Fruit fly (Drosophila melanogaster) whole organism, embryonic: ENCODE data around the gene CG3123.

Experiments
- Asciz ChIP-seq: fragments of 200-800 bp; sonication (Bioruptor generic); optimal IDR thresholded peaks from 2 replicates; lab custom pipeline; 2017; ENCODE audit warnings: missing biosample characterization, mild to moderate bottlenecking, missing genetic modification characterization, missing genetic modification reagents
- Bdp1 ChIP-seq: fragments of 200-800 bp; sonication (Bioruptor generic); optimal IDR thresholded peaks from 3 replicates; lab custom pipeline; 2016; ENCODE audit warnings: missing biosample characterization, missing genetic modification characterization
- CG11560 ChIP-seq: fragments of 200-800 bp; sonication (Bioruptor generic); IDR thresholded peaks from 3 replicates; pipeline ENCODE4 v1.3.6; 2022; ENCODE audit warnings: missing biosample characterization, missing genetic modification characterization
- CG1233 ChIP-seq: fragments of 200-800 bp; sonication (Bioruptor generic); optimal IDR thresholded peaks from 4 replicates; lab custom pipeline; 2018; ENCODE audit warnings: missing biosample characterization, mild to moderate bottlenecking, missing genetic modification characterization
- CG12391 ChIP-seq: fragments of 200-800 bp; sonication (Bioruptor generic); optimal IDR thresholded peaks from 3 replicates; lab custom pipeline; 2018; ENCODE audit warnings: missing biosample characterization, mild to moderate bottlenecking, missing genetic modification characterization, moderate library complexity
- CG13624 ChIP-seq: fragments of 200-800 bp; sonication (Bioruptor generic); optimal IDR thresholded peaks from 2 replicates; lab custom pipeline; 2016; ENCODE audit warnings: missing biosample characterization, missing genetic modification characterization
- CG16863 ChIP-seq: fragments of 200-800 bp; sonication (Bioruptor generic); optimal IDR thresholded peaks from 3 replicates; lab custom pipeline; 2016; ENCODE audit warnings: missing biosample characterization, missing genetic modification characterization
- CG17359 ChIP-seq: fragments of 200-800 bp; sonication (Bioruptor generic); optimal IDR thresholded peaks from 3 replicates; lab custom pipeline; 2018; ENCODE audit warnings: missing biosample characterization, mild to moderate bottlenecking, missing genetic modification characterization, moderate library complexity
- CG17612 ChIP-seq: fragments of 200-800 bp; sonication (Bioruptor generic); IDR thresholded peaks from 2 replicates; pipeline ENCODE4 v1.3.6; 2022; ENCODE audit warnings: missing biosample characterization, missing genetic modification characterization
- CG18262 ChIP-seq: fragments of 200-800 bp; optimal IDR thresholded peaks from 3 replicates; lab custom pipeline; 2019; ENCODE audit warnings: missing biosample characterization, mild to moderate bottlenecking, missing genetic modification characterization, moderate library complexity
- CG2712 ChIP-seq: fragments of 200-800 bp; optimal IDR thresholded peaks from 3 replicates; lab custom pipeline; 2019; ENCODE audit warnings: missing biosample characterization, mild to moderate bottlenecking, missing genetic modification characterization, moderate library complexity
- CG30020 ChIP-seq: fragments of 200-800 bp; optimal IDR thresholded peaks from 2 replicates; lab custom pipeline; 2019; ENCODE audit warnings: missing biosample characterization, mild to moderate bottlenecking, missing genetic modification characterization, moderate library complexity
- CG31441 ChIP-seq: fragments of 200-800 bp; sonication (Bioruptor generic); IDR thresholded peaks from 2 replicates; pipeline ENCODE4 v1.3.6; 2022; ENCODE audit warnings: missing biosample characterization, missing genetic modification characterization
- CG32532 ChIP-seq: fragments of 200-800 bp; sonication (Bioruptor generic); IDR thresholded peaks from 2 replicates; pipeline ENCODE4 v1.3.6; 2022; ENCODE audit warnings: missing biosample characterization, missing genetic modification characterization
- CG4360 ChIP-seq: fragments of 200-800 bp; sonication (Bioruptor generic); IDR thresholded peaks from 2 replicates; pipeline ENCODE4 v1.3.6; 2022; ENCODE audit warnings: missing biosample characterization, missing genetic modification characterization
- CG8359 ChIP-seq: fragments of 200-800 bp; sonication (Bioruptor generic); optimal IDR thresholded peaks from 2 replicates; lab custom pipeline; 2017; ENCODE audit warnings: missing biosample characterization, mild to moderate bottlenecking, missing genetic modification characterization, borderline replicate concordance
- CG8765 ChIP-seq: fragments of 200-800 bp; sonication (Bioruptor generic); IDR thresholded peaks from 2 replicates; pipeline ENCODE4 v1.3.6; 2022; ENCODE audit warnings: missing biosample characterization, missing genetic modification characterization
- Chrac-16 ChIP-seq: fragments of 200-800 bp; sonication (Bioruptor generic); optimal IDR thresholded peaks from 3 replicates; lab custom pipeline; 2016; ENCODE audit warnings: missing biosample characterization, missing genetic modification characterization
- CkIIα-i1 ChIP-seq: fragments of 200-800 bp; sonication (Bioruptor generic); IDR thresholded peaks from 2 replicates; pipeline ENCODE4 v1.3.6; 2022; ENCODE audit warnings: missing biosample characterization, missing genetic modification characterization
- D19B ChIP-seq: fragments of 200-800 bp; sonication (Bioruptor generic); optimal IDR thresholded peaks from 2 replicates; lab custom pipeline; 2017; ENCODE audit warnings: missing biosample characterization, mild to moderate bottlenecking, missing genetic modification characterization
- Dp ChIP-seq: fragments of 200-800 bp; sonication (Bioruptor generic); optimal IDR thresholded peaks from 2 replicates; lab custom pipeline; 2018; ENCODE audit warnings: missing biosample characterization, mild to moderate bottlenecking, missing genetic modification characterization, moderate library complexity
- Dref ChIP-seq: fragments of 200-800 bp; sonication (Bioruptor generic); IDR thresholded peaks from 2 replicates; pipeline ENCODE4 v1.3.6; 2022; ENCODE audit warnings: missing biosample characterization, missing genetic modification characterization
- Drgx ChIP-seq: fragments of 200-800 bp; sonication (Bioruptor generic); IDR thresholded peaks from 2 replicates; pipeline ENCODE4 v1.3.6; 2022; ENCODE audit warnings: missing biosample characterization, missing genetic modification characterization
- HLH3B ChIP-seq: fragments of 200-800 bp; sonication (Bioruptor generic); IDR thresholded peaks from 2 replicates; pipeline ENCODE4 v1.3.6; 2022; ENCODE audit warnings: missing biosample characterization, missing genetic modification characterization
- HmgZ ChIP-seq: fragments of 200-800 bp; sonication (Bioruptor generic); optimal IDR thresholded peaks from 2 replicates; lab custom pipeline; 2018; ENCODE audit warnings: missing biosample characterization, mild to moderate bottlenecking, missing genetic modification characterization
- MESR4 ChIP-seq: fragments of 200-800 bp; sonication (Bioruptor generic); optimal IDR thresholded peaks from 2 replicates; lab custom pipeline; 2018; ENCODE audit warnings: missing biosample characterization, mild to moderate bottlenecking, missing genetic modification characterization, moderate library complexity
- Mad ChIP-seq: fragments of 200-800 bp; sonication (Bioruptor generic); optimal IDR thresholded peaks from 2 replicates; lab custom pipeline; 2016; ENCODE audit warnings: missing biosample characterization, missing genetic modification characterization
- NK7.1 ChIP-seq: fragments of 200-800 bp; sonication (Bioruptor generic); optimal IDR thresholded peaks from 3 replicates; lab custom pipeline; 2016; ENCODE audit warnings: missing biosample characterization, missing genetic modification characterization
- Optix ChIP-seq: fragments of 200-800 bp; sonication (Bioruptor generic); IDR thresholded peaks from 3 replicates; pipeline ENCODE4 v1.3.6; 2022; ENCODE audit warnings: missing biosample characterization, missing genetic modification characterization
- Xbp1 ChIP-seq: fragments of 200-800 bp; sonication (Bioruptor generic); optimal IDR thresholded peaks from 3 replicates; lab custom pipeline; 2016; ENCODE audit warnings: missing biosample characterization, mild to moderate bottlenecking, missing genetic modification characterization
- bigmax ChIP-seq: fragments of 200-800 bp; sonication (Bioruptor generic); optimal IDR thresholded peaks from 2 replicates; lab custom pipeline; 2018; ENCODE audit warnings: missing biosample characterization, mild to moderate bottlenecking, missing genetic modification characterization
- bowl ChIP-seq: fragments of 200-800 bp; sonication (Bioruptor generic); IDR thresholded peaks from 2 replicates; pipeline ENCODE4 v1.3.6; 2022; ENCODE audit warnings: missing biosample characterization, missing genetic modification characterization
- cad ChIP-seq: fragments of >200 bp; optimal IDR thresholded peaks from 2 replicates; lab custom pipeline; 2017; ENCODE audit warnings: missing biosample characterization, missing genetic modification characterization
- cas ChIP-seq: fragments of 200-800 bp; sonication (Bioruptor generic); IDR thresholded peaks from 2 replicates; pipeline ENCODE4 v1.3.6; 2022; ENCODE audit warnings: missing biosample characterization, missing genetic modification characterization
- chif ChIP-seq, 2 experiments: fragments of 200-800 bp; sonication (Bioruptor generic); optimal IDR thresholded peaks; 3 replicates each; lab custom pipeline; 2016; ENCODE audit warnings: missing biosample characterization in 2 of 2, missing genetic modification characterization in 2 of 2
- chinmo ChIP-seq: fragments of 200-800 bp; sonication (Bioruptor generic); IDR thresholded peaks from 4 replicates; pipeline ENCODE4 v1.3.6; 2022; ENCODE audit warnings: missing biosample characterization, missing genetic modification characterization; ENCODE audit not compliant: partially characterized antibody
- crc ChIP-seq: fragments of 200-800 bp; sonication (Bioruptor generic); optimal IDR thresholded peaks from 2 replicates; lab custom pipeline; 2016; ENCODE audit warnings: missing biosample characterization, missing genetic modification characterization
- crol ChIP-seq: fragments of 200-800 bp; sonication (Bioruptor generic); IDR thresholded peaks from 2 replicates; pipeline ENCODE4 v1.3.6; 2022; ENCODE audit warnings: missing biosample characterization, missing genetic modification characterization
- crp ChIP-seq, 2 experiments: fragments of 200-800 bp; sonication (Bioruptor generic); optimal IDR thresholded peaks; 2 replicates in 1 of 2; 3 replicates in 1 of 2; lab custom pipeline; 2017; ENCODE audit warnings: missing biosample characterization in 2 of 2, missing genetic modification characterization in 2 of 2, mild to moderate bottlenecking in 1 of 2, moderate library complexity in 1 of 2
- dati ChIP-seq: fragments of 200-800 bp; sonication (Bioruptor generic); IDR thresholded peaks from 2 replicates; pipeline ENCODE4 v1.3.6; 2022; ENCODE audit warnings: missing biosample characterization, missing genetic modification characterization
- eyg ChIP-seq: fragments of 200-800 bp; sonication (Bioruptor generic); optimal IDR thresholded peaks from 3 replicates; lab custom pipeline; 2016; ENCODE audit warnings: missing biosample characterization, missing genetic modification characterization
- gt ChIP-seq: fragments of 200-800 bp; sonication (Bioruptor generic); IDR thresholded peaks from 2 replicates; pipeline ENCODE4 v1.3.6; 2022; ENCODE audit warnings: missing biosample characterization, missing genetic modification characterization
- jigr1 ChIP-seq: fragments of 200-800 bp; sonication (Bioruptor generic); IDR thresholded peaks from 3 replicates; pipeline ENCODE4 v1.3.6; 2022; ENCODE audit warnings: missing biosample characterization, missing genetic modification characterization
- lilli ChIP-seq: fragments of 200-800 bp; sonication (Bioruptor generic); optimal IDR thresholded peaks from 3 replicates; lab custom pipeline; 2016; ENCODE audit warnings: missing biosample characterization, missing genetic modification characterization
- pb ChIP-seq: fragments of 200-800 bp; sonication (Bioruptor generic); optimal IDR thresholded peaks from 3 replicates; lab custom pipeline; 2016; ENCODE audit warnings: missing biosample characterization, missing genetic modification characterization
- sim ChIP-seq: fragments of 200-800 bp; sonication (Bioruptor generic); IDR thresholded peaks from 2 replicates; pipeline ENCODE4 v1.3.6; 2022; ENCODE audit warnings: missing biosample characterization, missing genetic modification characterization
- slou ChIP-seq: fragments of 200-800 bp; sonication (Bioruptor generic); optimal IDR thresholded peaks from 3 replicates; lab custom pipeline; 2016; ENCODE audit warnings: missing biosample characterization, missing genetic modification characterization
- sr ChIP-seq: fragments of 200-800 bp; sonication (Bioruptor generic); IDR thresholded peaks from 3 replicates; pipeline ENCODE4 v1.3.6; 2022; ENCODE audit warnings: missing biosample characterization, missing genetic modification characterization
- sug ChIP-seq: fragments of 200-800 bp; optimal IDR thresholded peaks from 2 replicates; lab custom pipeline; 2019; ENCODE audit warnings: missing biosample characterization, mild to moderate bottlenecking, missing genetic modification characterization, moderate library complexity
- tin ChIP-seq: fragments of 200-800 bp; sonication (Bioruptor generic); optimal IDR thresholded peaks from 3 replicates; lab custom pipeline; 2016; ENCODE audit warnings: missing biosample characterization, missing genetic modification characterization
- usp ChIP-seq: fragments of >200 bp; optimal IDR thresholded peaks from 2 replicates; lab custom pipeline; 2017; ENCODE audit warnings: missing biosample characterization, missing genetic modification characterization

The CG3123 gene

dm6 chr2L:2874542-2875194 is 49.4 kb upstream of the CG3123 start, which contains the start of gene CG8814 (continued):
- TF ChIP-seq HLH3B (GFP tag; lab: Robert Waterston, UW) (peak; percentile 32; the same call in 1 of the 2 replicates), sim (GFP tag; lab: Robert Waterston, UW) (no peak), jigr1 (GFP tag; lab: Robert Waterston, UW) (peak; percentile 65; the same call in 2 of the 3 replicates), CkIIα-i1 (GFP tag; lab: Robert Waterston, UW) (no peak), CG8359 (no peak), usp (no peak), eyg (GFP tag; lab: Kevin White, UChicago) (no peak), crp (GFP tag; optimal IDR thresholded peaks at IDR 0.05; lab: Kevin White, UChicago) (peak in 1 of 2 experiments; percentile 39), Mad (GFP tag; lab: Kevin White, UChicago) (peak; percentile 39), bigmax (GFP tag; lab: Kevin White, UChicago) (no peak), gt (GFP tag; lab: Robert Waterston, UW) (no peak), Bdp1 (no peak), cas (GFP tag; lab: Robert Waterston, UW) (peak; percentile 49; the same call in 1 of the 2 replicates), Chrac-16 (peak; percentile 57), crc (GFP tag; lab: Kevin White, UChicago) (no peak), slou (GFP tag; lab: Kevin White, UChicago) (peak; percentile 68), chif (GFP tag; optimal IDR thresholded peaks at IDR 0.05; lab: Kevin White, UChicago) (peak; percentile 12 to 27), CG1233 (GFP tag; lab: Kevin White, UChicago) (peak; percentile 43), sug (tag; lab: Kevin White, UChicago) (peak; percentile 83), Optix (GFP tag; lab: Robert Waterston, UW) (no peak), pb (GFP tag; lab: Kevin White, UChicago) (no peak), CG17359 (tag; lab: Kevin White, UChicago) (peak; percentile 11), CG2712 (peak; percentile 75), dati (GFP tag; lab: Robert Waterston, UW) (no peak), MESR4 (GFP tag; lab: Kevin White, UChicago) (peak; percentile 61), HmgZ (tag; lab: Kevin White, UChicago) (no peak), NK7.1 (no peak), Drgx (GFP tag; lab: Robert Waterston, UW) (peak; percentile 53), CG31441 (GFP tag; lab: Robert Waterston, UW) (peak; percentile 75; the same call in 1 of the 2 replicates), bowl (no peak), Xbp1 (peak; percentile 75), CG13624 (GFP tag; lab: Kevin White, UChicago) (no peak), CG16863 (GFP tag; lab: Kevin White, UChicago) (peak; percentile 42), Asciz (GFP tag; lab: Kevin White, UChicago) (no peak), CG12391 (tag; lab: Kevin White, UChicago) (peak; percentile 83), chinmo (GFP tag; lab: Robert Waterston, UW) (peak; percentile 96), CG18262 (tag; lab: Kevin White, UChicago) (peak; percentile 69), Dp (GFP tag; lab: Kevin White, UChicago) (peak; percentile 68), D19B (GFP tag; lab: Kevin White, UChicago) (peak; percentile 54), cad (GFP tag; lab: Kevin White, UChicago) (no peak), crol (GFP tag; lab: Robert Waterston, UW) (peak; percentile 21; the same call in 1 of the 2 replicates), CG8765 (peak; percentile 46; the same call in 1 of the 2 replicates), tin (GFP tag; lab: Kevin White, UChicago) (peak; percentile 76), CG32532 (GFP tag; lab: Robert Waterston, UW) (peak; percentile 79), CG11560 (tag; lab: Robert Waterston, UW) (peak; percentile 67; the same call in 1 of the 3 replicates), CG17612 (no peak), sr (GFP tag; lab: Robert Waterston, UW) (0 out of 3 replicates have a peak, but pooled peaks have one; percentile 27), lilli (GFP tag; lab: Kevin White, UChicago) (peak; percentile 92), CG4360 (0 out of 2 replicates have a peak, but pooled peaks have one; percentile 9), CG30020 (tag; lab: Kevin White, UChicago) (peak; percentile 74), Dref (GFP tag; lab: Robert Waterston, UW) (peak; percentile 76)
